Worm (Caenorhabditis elegans) whole organism, L3 larva: Measurements from ENCODE around the gene lbp-9.

Experiments
- R02D3.7 ChIP-seq: fragments of 150-350 bp; optimal IDR thresholded peaks from 2 replicates; lab custom pipeline; 2014; ENCODE audit warnings: missing biosample characterization, missing genetic modification characterization
- ama-1 ChIP-seq: fragments of 150-350 bp; optimal IDR thresholded peaks from 2 replicates; lab custom pipeline; 2018
- ceh-16 ChIP-seq: sonication (generic microtip); optimal IDR thresholded peaks from 2 replicates; lab custom pipeline; 2017; ENCODE audit warnings: missing biosample characterization, missing genetic modification characterization
- ceh-9 ChIP-seq: sonication (generic microtip); optimal IDR thresholded peaks from 2 replicates; lab custom pipeline; 2018; ENCODE audit warnings: missing biosample characterization, missing genetic modification characterization
- elt-1 ChIP-seq: fragments of 150-350 bp; optimal IDR thresholded peaks from 2 replicates; lab custom pipeline; 2014; ENCODE audit warnings: missing biosample characterization, missing genetic modification characterization
- elt-3 ChIP-seq, 3 experiments: fragments of 150-350 bp in 1 of 3; sonication (generic microtip) in 2 of 3; optimal IDR thresholded peaks; 2 replicates in 2 of 3; 4 replicates in 1 of 3; lab custom pipeline; 2014 to 2017; ENCODE audit warnings: missing biosample characterization in 3 of 3, missing genetic modification characterization in 3 of 3
- lin-39 ChIP-seq: fragments of 150-350 bp; optimal IDR thresholded peaks from 2 replicates; lab custom pipeline; 2018; ENCODE audit warnings: missing biosample characterization, missing genetic modification reagents, missing genetic modification characterization
- lsy-12 ChIP-seq: sonication (generic microtip); optimal IDR thresholded peaks from 2 replicates; lab custom pipeline; 2016; ENCODE audit warnings: mild to moderate bottlenecking, missing genetic modification characterization, missing compliant biosample characterization
- nhr-23 ChIP-seq: fragments of 150-350 bp; optimal IDR thresholded peaks from 2 replicates; lab custom pipeline; 2014; ENCODE audit warnings: missing biosample characterization, missing genetic modification reagents, missing genetic modification characterization
- nhr-28 ChIP-seq: fragments of 150-350 bp; optimal IDR thresholded peaks from 2 replicates; lab custom pipeline; 2014; ENCODE audit warnings: missing biosample characterization, missing genetic modification characterization
- nhr-76 ChIP-seq: fragments of 150-350 bp; sonication (generic microtip); optimal IDR thresholded peaks from 5 replicates; lab custom pipeline; 2014; ENCODE audit warnings: missing biosample characterization, missing genetic modification characterization
- nhr-77 ChIP-seq: fragments of 150-350 bp; optimal IDR thresholded peaks from 2 replicates; lab custom pipeline; 2014; ENCODE audit warnings: missing biosample characterization, missing genetic modification characterization
- pqm-1 ChIP-seq: fragments of 150-350 bp; optimal IDR thresholded peaks from 2 replicates; lab custom pipeline; 2017; ENCODE audit warnings: missing biosample characterization, missing genetic modification characterization, inconsistent platforms

DNA sequence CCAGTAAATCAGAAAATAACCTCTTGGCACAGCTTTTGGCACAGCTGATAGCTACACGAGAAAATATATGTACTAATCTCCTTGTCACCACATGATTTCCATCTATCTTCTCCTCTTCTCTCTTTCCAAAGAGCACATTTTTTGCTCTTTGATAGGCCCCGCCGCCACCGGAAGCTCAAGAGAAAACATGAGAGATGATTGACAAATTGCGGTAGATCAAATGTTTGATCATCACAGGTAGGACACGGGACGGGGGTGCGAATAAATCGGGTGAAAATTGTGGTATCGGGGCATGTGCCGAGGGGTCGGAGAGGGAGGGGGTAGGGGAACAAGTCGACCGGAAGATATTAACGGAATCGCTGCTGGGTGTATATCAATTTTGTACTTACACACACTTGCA is 7.8 kb downstream of the lbp-9 start:
- TF ChIP-seq lsy-12 (tag; lab: Kevin White, UChicago) (no peak), nhr-28 (tag; lab: Kevin White, UChicago) (no peak), nhr-77 (no peak), ama-1 (lab: Kevin White, UChicago) (no peak), nhr-76 (tag; lab: Kevin White, UChicago) (no peak), pqm-1 (tag; lab: Kevin White, UChicago) (no peak), ceh-9 (tag; lab: Kevin White, UChicago) (no peak), elt-1 (no peak), elt-3 (tag; optimal IDR thresholded peaks at IDR 0.05; lab: Kevin White, UChicago) (no peak), lin-39 (tag; lab: Kevin White, UChicago) (peak; percentile 53), ceh-16 (tag; lab: Kevin White, UChicago) (no peak), R02D3.7 (tag; lab: Kevin White, UChicago) (no peak), nhr-23 (tag; lab: Kevin White, UChicago) (no peak)
